Worm (Caenorhabditis elegans) whole organism, L2 larva: ENCODE data around the gene aakg-1.
A peak's percentile ranks its signal among the peaks of the same experiment; 100 is the strongest.

Source experiments
- elt-3 ChIP-seq: sonication (generic microtip); optimal IDR thresholded peaks from 2 replicates; lab custom pipeline; 2017; ENCODE audit warnings: missing biosample characterization, missing genetic modification characterization
- lin-13 ChIP-seq: fragments of 150-350 bp; optimal IDR thresholded peaks from 2 replicates; lab custom pipeline; 2014; ENCODE audit warnings: missing biosample characterization, missing genetic modification reagents, missing genetic modification characterization
- mbf-1 ChIP-seq: sonication (generic microtip); optimal IDR thresholded peaks from 2 replicates; lab custom pipeline; 2017; ENCODE audit warnings: missing biosample characterization, missing genetic modification characterization
- nhr-237 ChIP-seq: fragments of 150-350 bp; optimal IDR thresholded peaks from 2 replicates; lab custom pipeline; 2014; ENCODE audit warnings: missing biosample characterization, missing genetic modification characterization
- snpc-4 ChIP-seq: fragments of 150-350 bp; optimal IDR thresholded peaks from 2 replicates; lab custom pipeline; 2014; ENCODE audit warnings: missing biosample characterization, missing genetic modification characterization

DNA sequence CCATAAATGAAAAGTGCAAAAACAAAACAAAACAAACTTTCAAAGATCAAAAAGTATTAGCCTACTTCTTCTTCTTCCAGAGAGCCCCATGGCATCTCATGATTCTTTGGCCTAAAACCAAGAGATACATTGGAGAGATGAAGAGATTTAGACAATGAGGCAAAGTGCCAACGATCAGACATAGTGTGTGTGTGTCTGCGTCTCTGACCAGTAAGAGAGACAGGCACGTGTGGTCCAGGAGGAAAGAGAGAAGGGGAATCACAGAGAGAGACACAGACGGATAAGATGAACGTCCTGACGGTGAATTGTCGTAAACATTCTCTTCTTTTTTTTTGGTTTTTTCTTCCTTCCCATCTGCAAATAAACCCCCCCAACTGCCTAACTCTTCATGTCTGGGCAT lies 8.3 kb upstream of the aakg-1 start:
- no peak for TF ChIP-seq mbf-1 (tag; lab: Kevin White, UChicago)
- TF ChIP-seq nhr-237 (tag; lab: Kevin White, UChicago), result peak; percentile 1
- peak; percentile 84 for TF ChIP-seq snpc-4 (tag; lab: Kevin White, UChicago)
- peak; percentile 87 for TF ChIP-seq lin-13
- TF ChIP-seq elt-3 (tag; lab: Kevin White, UChicago), result no peak
